Worm (Caenorhabditis elegans) whole organism, L4 larva: ENCODE results near the gene wrt-5.

ENCODE experiments used
- F10B5.3 ChIP-seq: sonication (generic microtip); optimal IDR thresholded peaks from 2 replicates; lab custom pipeline; 2016; ENCODE audit warnings: mild to moderate bottlenecking, missing genetic modification characterization, missing compliant biosample characterization
- F37D6.2 ChIP-seq: sonication (generic microtip); optimal IDR thresholded peaks from 2 replicates; lab custom pipeline; 2016; ENCODE audit warnings: mild to moderate bottlenecking, missing genetic modification characterization, missing compliant biosample characterization
- F44E2.7 ChIP-seq: fragments of 200-800 bp; sonication (Bioruptor generic); IDR thresholded peaks from 2 replicates; pipeline ENCODE4 v2.1.2; 2022; ENCODE audit warnings: missing genetic modification characterization, missing compliant biosample characterization
- F49E8.2 ChIP-seq: sonication (generic microtip); optimal IDR thresholded peaks from 2 replicates; lab custom pipeline; 2016; ENCODE audit warnings: missing compliant biosample characterization, mild to moderate bottlenecking, missing genetic modification characterization, borderline replicate concordance
- T26A8.4 ChIP-seq: fragments of 200-800 bp; sonication (Bioruptor generic); IDR thresholded peaks from 2 replicates; pipeline ENCODE4 v1.3.6; 2022; ENCODE audit warnings: missing genetic modification characterization, missing compliant biosample characterization
- Y5F2A.4 ChIP-seq: fragments of 200-800 bp; sonication (Bioruptor generic); optimal IDR thresholded peaks from 2 replicates; lab custom pipeline; 2018; ENCODE audit warnings: mild to moderate bottlenecking, missing genetic modification characterization, missing compliant biosample characterization
- Y75B8A.6 ChIP-seq: fragments of 200-800 bp; sonication (Bioruptor generic); IDR thresholded peaks from 2 replicates; pipeline ENCODE4 v1.3.6; 2022; ENCODE audit warnings: missing genetic modification reagents, missing genetic modification characterization, missing compliant biosample characterization
- aha-1 ChIP-seq: fragments of 150-350 bp; peaks from one replicate; lab custom pipeline; 2014; ENCODE audit warnings: missing biosample characterization, missing genetic modification characterization
- aly-2 ChIP-seq: sonication (generic microtip); optimal IDR thresholded peaks from 2 replicates; lab custom pipeline; 2018; ENCODE audit warnings: missing biosample characterization, missing genetic modification characterization
- ama-1 ChIP-seq: fragments of 150-350 bp; optimal IDR thresholded peaks from 2 replicates; lab custom pipeline; 2014; ENCODE audit warnings: inconsistent platforms, mixed read lengths
- ceh-28 ChIP-seq: fragments of 150-350 bp; optimal IDR thresholded peaks from 2 replicates; lab custom pipeline; 2014; ENCODE audit warnings: missing biosample characterization, missing genetic modification reagents, missing genetic modification characterization
- ctbp-1 ChIP-seq: fragments of 200-800 bp; sonication (Bioruptor generic); IDR thresholded peaks from 2 replicates; pipeline ENCODE4 v1.3.6; 2022; ENCODE audit warnings: missing genetic modification reagents, missing genetic modification characterization, missing compliant biosample characterization
- daf-12 ChIP-seq: fragments of 150-350 bp; optimal IDR thresholded peaks from 2 replicates; lab custom pipeline; 2014; ENCODE audit warnings: missing biosample characterization, missing genetic modification reagents, missing genetic modification characterization
- daf-16 ChIP-seq, 3 experiments: sonication (generic microtip); optimal IDR thresholded peaks; 2 replicates each; lab custom pipeline; 2016 to 2017; ENCODE audit warnings: missing genetic modification characterization in 3 of 3, missing genetic modification reagents in 3 of 3, mild to moderate bottlenecking in 2 of 3, missing compliant biosample characterization in 2 of 3, missing biosample characterization in 1 of 3, moderate library complexity in 1 of 3
- daf-8 ChIP-seq: fragments of 200-800 bp; sonication (Bioruptor generic); IDR thresholded peaks from 2 replicates; pipeline ENCODE4 v1.3.6; 2022; ENCODE audit warnings: missing genetic modification characterization, missing compliant biosample characterization
- dmd-6 ChIP-seq: fragments of 200-800 bp; sonication (Bioruptor generic); IDR thresholded peaks from 2 replicates; pipeline ENCODE4 v1.3.6; 2022; ENCODE audit warnings: missing genetic modification reagents, missing genetic modification characterization, missing compliant biosample characterization
- dmd-8 ChIP-seq: fragments of 200-800 bp; sonication (Bioruptor generic); IDR thresholded peaks from 2 replicates; pipeline ENCODE4 v1.3.6; 2022; ENCODE audit warnings: missing genetic modification characterization, missing compliant biosample characterization
- egl-43 ChIP-seq: fragments of 200-800 bp; sonication (Bioruptor generic); IDR thresholded peaks from 2 replicates; pipeline ENCODE4 v1.3.6; 2022; ENCODE audit warnings: missing genetic modification reagents, missing genetic modification characterization, missing compliant biosample characterization
- hlh-11 ChIP-seq: fragments of 200-800 bp; sonication (Bioruptor generic); optimal IDR thresholded peaks from 2 replicates; lab custom pipeline; 2018; ENCODE audit warnings: mild to moderate bottlenecking, missing genetic modification characterization, missing compliant biosample characterization
- hmg-1.1 ChIP-seq: fragments of 200-800 bp; sonication (Bioruptor generic); IDR thresholded peaks from 2 replicates; pipeline ENCODE4 v1.3.6; 2022; ENCODE audit warnings: missing genetic modification reagents, missing genetic modification characterization, missing compliant biosample characterization
- lim-7 ChIP-seq: fragments of 200-800 bp; sonication (Bioruptor generic); IDR thresholded peaks from 2 replicates; pipeline ENCODE4 v1.3.6; 2022; ENCODE audit warnings: missing genetic modification characterization, missing compliant biosample characterization
- lin-1 ChIP-seq: fragments of 200-800 bp; sonication (Bioruptor generic); IDR thresholded peaks from 2 replicates; pipeline ENCODE4 v1.3.6; 2022; ENCODE audit warnings: missing genetic modification reagents, missing genetic modification characterization, missing compliant biosample characterization
- lin-15B ChIP-seq: fragments of 150-350 bp; sonication (generic microtip); optimal IDR thresholded peaks from 3 replicates; lab custom pipeline; 2014; ENCODE audit warnings: missing biosample characterization, missing genetic modification characterization
- lin-38 ChIP-seq: fragments of 200-800 bp; sonication (Bioruptor generic); IDR thresholded peaks from 2 replicates; pipeline ENCODE4 v1.3.6; 2022; ENCODE audit warnings: missing genetic modification reagents, missing genetic modification characterization, missing compliant biosample characterization
- madf-9 ChIP-seq: fragments of 200-800 bp; sonication (Bioruptor generic); conservative IDR thresholded peaks from 2 replicates; pipeline ENCODE4 v1.3.6; 2022; ENCODE audit warnings: missing genetic modification reagents, missing genetic modification characterization, missing compliant biosample characterization
- mdt-29 ChIP-seq: fragments of 200-800 bp; sonication (Bioruptor generic); IDR thresholded peaks from 2 replicates; pipeline ENCODE4 v1.3.6; 2022; ENCODE audit warnings: missing genetic modification reagents, missing genetic modification characterization, missing compliant biosample characterization
- mep-1 ChIP-seq: fragments of 150-350 bp; sonication (generic microtip); optimal IDR thresholded peaks from 3 replicates; lab custom pipeline; 2014; ENCODE audit warnings: missing biosample characterization, missing genetic modification characterization
- mxl-2 ChIP-seq: fragments of 200-800 bp; sonication (Bioruptor generic); conservative IDR thresholded peaks from 2 replicates; pipeline ENCODE4 v1.3.6; 2022; ENCODE audit warnings: missing genetic modification reagents, missing genetic modification characterization, missing compliant biosample characterization
- mxl-3 ChIP-seq: fragments of 200-800 bp; sonication (Bioruptor generic); optimal IDR thresholded peaks from 2 replicates; lab custom pipeline; 2018; ENCODE audit warnings: mild to moderate bottlenecking, missing genetic modification characterization, missing compliant biosample characterization
- nhr-102 ChIP-seq: sonication (generic microtip); optimal IDR thresholded peaks from 2 replicates; lab custom pipeline; 2016; ENCODE audit warnings: mild to moderate bottlenecking, missing genetic modification characterization, moderate library complexity, missing compliant biosample characterization
- nhr-11 ChIP-seq: fragments of 150-350 bp; optimal IDR thresholded peaks from 2 replicates; lab custom pipeline; 2014; ENCODE audit warnings: missing biosample characterization, missing genetic modification characterization
- nhr-28 ChIP-seq: fragments of 150-350 bp; optimal IDR thresholded peaks from 2 replicates; lab custom pipeline; 2014; ENCODE audit warnings: missing biosample characterization, missing genetic modification characterization
- nhr-42 ChIP-seq: fragments of 200-800 bp; sonication (Bioruptor generic); IDR thresholded peaks from 2 replicates; pipeline ENCODE4 v1.3.6; 2022; ENCODE audit warnings: missing genetic modification characterization, missing compliant biosample characterization
- nhr-76 ChIP-seq: fragments of 150-350 bp; optimal IDR thresholded peaks from 2 replicates; lab custom pipeline; 2014; ENCODE audit warnings: missing biosample characterization, missing genetic modification characterization
- pha-4 ChIP-seq, 2 experiments: fragments of 150-350 bp in 1 of 2; fragments of 200-800 bp in 1 of 2; sonication (Bioruptor generic) in 1 of 2; IDR thresholded peaks in 1 of 2; optimal IDR thresholded peaks in 1 of 2; 2 replicates each; pipeline versions ENCODE4 v1.3.6 to Lab custom; 2014 to 2022; ENCODE audit warnings: missing genetic modification characterization in 2 of 2, missing genetic modification reagents in 2 of 2, missing biosample characterization in 1 of 2, missing compliant biosample characterization in 1 of 2
- pqm-1 ChIP-seq: sonication (generic microtip); optimal IDR thresholded peaks from 2 replicates; lab custom pipeline; 2017; ENCODE audit warnings: missing biosample characterization, missing genetic modification characterization
- saeg-2 ChIP-seq: fragments of 200-800 bp; sonication (Bioruptor generic); IDR thresholded peaks from 2 replicates; pipeline ENCODE4 v1.3.6; 2022; ENCODE audit warnings: missing genetic modification reagents, missing genetic modification characterization, missing compliant biosample characterization
- set-16 ChIP-seq: fragments of 200-800 bp; sonication (Bioruptor generic); IDR thresholded peaks from 2 replicates; pipeline ENCODE4 v1.3.6; 2022; ENCODE audit warnings: missing genetic modification reagents, missing genetic modification characterization, missing compliant biosample characterization
- snpc-1.2 ChIP-seq: fragments of 200-800 bp; sonication (Bioruptor generic); IDR thresholded peaks from 2 replicates; pipeline ENCODE4 v1.3.6; 2022; ENCODE audit warnings: missing genetic modification reagents, missing genetic modification characterization, missing compliant biosample characterization
- tra-1 ChIP-seq: fragments of 200-800 bp; sonication (Bioruptor generic); IDR thresholded peaks from 2 replicates; pipeline ENCODE4 v1.3.6; 2022; ENCODE audit warnings: missing genetic modification reagents, missing genetic modification characterization, missing compliant biosample characterization
- unc-39 ChIP-seq: sonication (generic microtip); optimal IDR thresholded peaks from 2 replicates; lab custom pipeline; 2017; ENCODE audit warnings: missing biosample characterization, missing genetic modification characterization
- unc-62 ChIP-seq, 3 experiments: fragments of 150-350 bp in 1 of 3; sonication (generic microtip); optimal IDR thresholded peaks in 2 of 3; peaks in 1 of 3; 1 replicate in 1 of 3; 2 replicates in 2 of 3; lab custom pipeline; 2014 to 2017; ENCODE audit warnings: missing biosample characterization in 3 of 3, missing genetic modification characterization in 3 of 3, missing genetic modification reagents in 3 of 3, missing genotype in 1 of 3
- zip-2 ChIP-seq: fragments of 150-350 bp; optimal IDR thresholded peaks from 2 replicates; lab custom pipeline; 2014; ENCODE audit warnings: missing biosample characterization, missing genetic modification characterization
- ztf-11 ChIP-seq: fragments of 150-350 bp; optimal IDR thresholded peaks from 2 replicates; lab custom pipeline; 2014; ENCODE audit warnings: missing biosample characterization, missing genetic modification characterization
- ztf-7 ChIP-seq: fragments of 150-350 bp; optimal IDR thresholded peaks from 2 replicates; lab custom pipeline; 2014; ENCODE audit warnings: missing biosample characterization, missing genetic modification characterization

The wrt-5 gene

ce11 chrIV:4041006-4041405, 10.4 kb downstream of the wrt-5 start:
- no peak for TF ChIP-seq madf-9 (GFP tag; lab: Robert Waterston, UW)
- no peak for TF ChIP-seq zip-2 (tag; lab: Kevin White, UChicago)
- peak; percentile 61 for TF ChIP-seq ceh-28
- TF ChIP-seq set-16 (GFP tag; lab: Robert Waterston, UW), result peak; percentile 23; the same call in 1 of the 2 replicates
- no peak for TF ChIP-seq daf-12 (tag; lab: Kevin White, UChicago)
- TF ChIP-seq, all 104 proteins: peak for 2

DNA sequence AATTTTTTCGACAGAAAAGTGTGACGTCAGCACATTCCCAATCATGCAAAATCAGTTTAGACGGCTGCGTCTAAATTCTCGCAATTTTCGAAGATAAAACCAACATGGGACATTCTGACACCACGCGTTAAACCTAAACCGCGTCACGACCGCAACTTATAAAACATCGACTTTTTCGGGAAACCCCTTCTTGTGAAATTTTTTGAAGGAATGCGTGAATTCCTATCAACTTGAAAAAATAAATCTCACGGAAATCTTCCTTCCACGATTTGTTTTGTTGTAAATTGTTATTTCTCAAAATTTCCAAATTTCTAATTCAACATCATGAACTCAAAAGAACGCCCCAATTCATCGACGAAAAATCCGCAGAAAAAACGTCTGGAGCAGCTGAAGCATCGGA, 11.5 kb downstream of the wrt-5 start, which contains the start of gene F35F11.2:
F35F11.2 (plus strand) TSS at position 301 of the 400 bp plus-strand sequence.
- TF ChIP-seq mdt-29 (no peak), nhr-42 (no peak), F49E8.2 (tag; lab: Kevin White, UChicago) (no peak), unc-62 (GFP tag; optimal IDR thresholded peaks at IDR 0.05 in 1 of 2; lab: Kevin White, UChicago) (no peak), unc-62 (tag; optimal IDR thresholded peaks at IDR 0.05; lab: Kevin White, UChicago) (no peak), unc-39 (no peak), snpc-1.2 (GFP tag; lab: Robert Waterston, UW) (no peak), aha-1 (tag; lab: Kevin White, UChicago) (no peak), ztf-7 (tag; lab: Kevin White, UChicago) (no peak), Y5F2A.4 (GFP tag; lab: Kevin White, UChicago) (no peak), ctbp-1 (GFP tag; lab: Robert Waterston, UW) (no peak), lim-7 (GFP tag; lab: Robert Waterston, UW) (no peak), pqm-1 (tag; lab: Kevin White, UChicago) (no peak), hlh-11 (tag; lab: Kevin White, UChicago) (no peak)

DNA sequence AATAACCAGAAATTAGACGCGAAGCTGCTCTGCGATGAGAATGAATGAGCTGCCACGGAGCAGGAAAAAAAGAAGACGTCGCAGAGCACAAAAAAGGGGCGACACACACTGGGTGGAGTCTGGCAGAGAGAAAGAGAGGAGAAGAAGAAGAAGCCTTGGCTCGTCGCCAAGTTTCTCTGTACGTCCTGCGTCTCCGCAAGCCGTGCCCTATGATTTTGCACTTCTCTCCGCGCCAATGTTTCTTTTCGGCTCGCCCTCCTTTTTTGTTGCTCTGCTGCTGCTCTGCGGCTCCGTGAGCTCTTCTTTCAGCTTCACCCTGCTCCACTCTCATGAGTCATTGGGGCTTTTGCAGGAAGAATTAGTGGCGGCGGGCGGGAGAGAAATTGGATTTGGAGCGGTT, 16.6 kb downstream of the wrt-5 start, which contains the start of gene hlh-30:
hlh-30 (minus strand) TSS at position 69 of the 400 bp plus-strand sequence.
- no peak for TF ChIP-seq daf-12 (tag; lab: Kevin White, UChicago)
- no peak for TF ChIP-seq F10B5.3
- no peak for TF ChIP-seq mdt-29
- TF ChIP-seq unc-62 (GFP tag; optimal IDR thresholded peaks at IDR 0.05 in 1 of 2; lab: Kevin White, UChicago), result no peak
- TF ChIP-seq unc-62 (tag; optimal IDR thresholded peaks at IDR 0.05; lab: Kevin White, UChicago), result no peak
- TF ChIP-seq daf-16 (GFP tag; optimal IDR thresholded peaks at IDR 0.05; lab: Kevin White, UChicago), result no peak
- TF ChIP-seq daf-16 (tag; optimal IDR thresholded peaks at IDR 0.05; lab: Kevin White, UChicago), result peak; percentile 12
- TF ChIP-seq ceh-28, result no peak
- no peak for TF ChIP-seq T26A8.4 (GFP tag; lab: Robert Waterston, UW)
- no peak for TF ChIP-seq lin-15B (tag; lab: Kevin White, UChicago)
- TF ChIP-seq zip-2 (tag; lab: Kevin White, UChicago), result no peak
- TF ChIP-seq madf-9 (GFP tag; lab: Robert Waterston, UW), result 0 out of 2 replicates have a peak, but pooled peaks have one; percentile 37
- no peak for TF ChIP-seq ama-1 (lab: Kevin White, UChicago)
- peak; percentile 68 for TF ChIP-seq egl-43 (GFP tag; lab: Robert Waterston, UW)
- no peak for TF ChIP-seq dmd-8 (GFP tag; lab: Robert Waterston, UW)
- TF ChIP-seq tra-1 (GFP tag; lab: Robert Waterston, UW), result 0 out of 2 replicates have a peak, but pooled peaks have one; percentile 38
- TF ChIP-seq mxl-3, result no peak
- no peak for TF ChIP-seq ztf-11 (tag; lab: Kevin White, UChicago)
- peak; percentile 9 for TF ChIP-seq nhr-28
- TF ChIP-seq Y75B8A.6, result no peak
- TF ChIP-seq pha-4 (GFP tag; IDR thresholded peaks at IDR 0.05; lab: Robert Waterston, UW), result 0 out of 2 replicates have a peak, but pooled peaks have one; percentile 7
- no peak for TF ChIP-seq pha-4 (tag; optimal IDR thresholded peaks at IDR 0.05; lab: Kevin White, UChicago)
- TF ChIP-seq F44E2.7, result no peak
- 0 out of 2 replicates have a peak, but pooled peaks have one; percentile 25 for TF ChIP-seq lim-7 (GFP tag; lab: Robert Waterston, UW)
- no peak for TF ChIP-seq mxl-2
- TF ChIP-seq daf-8 (GFP tag; lab: Robert Waterston, UW), result no peak
- TF ChIP-seq hlh-11 (tag; lab: Kevin White, UChicago), result peak; percentile 47
- TF ChIP-seq lin-1 (GFP tag; lab: Robert Waterston, UW), result no peak
- TF ChIP-seq nhr-11 (tag; lab: Kevin White, UChicago), result peak; percentile 35
- TF ChIP-seq aha-1 (tag; lab: Kevin White, UChicago), result peak; percentile 82
- TF ChIP-seq aly-2, result no peak
- peak; percentile 68 for TF ChIP-seq F37D6.2 (tag; lab: Kevin White, UChicago)
- TF ChIP-seq hmg-1.1 (GFP tag; lab: Robert Waterston, UW), result peak; percentile 87
- peak; percentile 67 for TF ChIP-seq mep-1 (tag; lab: Kevin White, UChicago)
- no peak for TF ChIP-seq nhr-102 (tag; lab: Kevin White, UChicago)
- no peak for TF ChIP-seq nhr-76 (tag; lab: Kevin White, UChicago)
- TF ChIP-seq lin-38 (GFP tag; lab: Robert Waterston, UW), result peak; percentile 38; the same call in 1 of the 2 replicates
- TF ChIP-seq dmd-6 (GFP tag; lab: Robert Waterston, UW), result peak; percentile 70
- TF ChIP-seq saeg-2 (GFP tag; lab: Robert Waterston, UW), result no peak
- TF ChIP-seq ctbp-1 (GFP tag; lab: Robert Waterston, UW), result peak; percentile 76
